Worm (Caenorhabditis elegans) whole organism, L4 larva: Measurements from ENCODE around the gene C26E6.12.

Source experiments
- D1046.2 ChIP-seq: fragments of 200-800 bp; sonication (Bioruptor generic); IDR thresholded peaks from 2 replicates; pipeline ENCODE4 v1.3.6; 2022; ENCODE audit warnings: missing genetic modification characterization, missing compliant biosample characterization
- F10B5.3 ChIP-seq: sonication (generic microtip); optimal IDR thresholded peaks from 2 replicates; lab custom pipeline; 2016; ENCODE audit warnings: mild to moderate bottlenecking, missing genetic modification characterization, missing compliant biosample characterization
- T26A8.4 ChIP-seq: fragments of 200-800 bp; sonication (Bioruptor generic); IDR thresholded peaks from 2 replicates; pipeline ENCODE4 v1.3.6; 2022; ENCODE audit warnings: missing genetic modification characterization, missing compliant biosample characterization
- Y75B8A.6 ChIP-seq: fragments of 200-800 bp; sonication (Bioruptor generic); IDR thresholded peaks from 2 replicates; pipeline ENCODE4 v1.3.6; 2022; ENCODE audit warnings: missing genetic modification reagents, missing genetic modification characterization, missing compliant biosample characterization
- aha-1 ChIP-seq: fragments of 150-350 bp; peaks from one replicate; lab custom pipeline; 2014; ENCODE audit warnings: missing biosample characterization, missing genetic modification characterization
- aly-2 ChIP-seq: sonication (generic microtip); optimal IDR thresholded peaks from 2 replicates; lab custom pipeline; 2018; ENCODE audit warnings: missing biosample characterization, missing genetic modification characterization
- ceh-44 ChIP-seq: fragments of 200-800 bp; sonication (Bioruptor generic); IDR thresholded peaks from 2 replicates; pipeline ENCODE4 v1.3.6; 2022; ENCODE audit warnings: missing genetic modification reagents, missing genetic modification characterization, missing compliant biosample characterization
- cey-2 ChIP-seq: sonication (generic microtip); optimal IDR thresholded peaks from 3 replicates; lab custom pipeline; 2017; ENCODE audit warnings: missing genetic modification characterization, mild to moderate bottlenecking, missing compliant biosample characterization, antibody characterized with exemption, borderline replicate concordance; ENCODE audit not compliant: insufficient read depth
- ctbp-1 ChIP-seq: fragments of 200-800 bp; sonication (Bioruptor generic); IDR thresholded peaks from 2 replicates; pipeline ENCODE4 v1.3.6; 2022; ENCODE audit warnings: missing genetic modification reagents, missing genetic modification characterization, missing compliant biosample characterization
- daf-16 ChIP-seq, 3 experiments: sonication (generic microtip); optimal IDR thresholded peaks; 2 replicates each; lab custom pipeline; 2016 to 2017; ENCODE audit warnings: missing genetic modification characterization in 3 of 3, missing genetic modification reagents in 3 of 3, mild to moderate bottlenecking in 2 of 3, missing compliant biosample characterization in 2 of 3, missing biosample characterization in 1 of 3, moderate library complexity in 1 of 3
- daf-8 ChIP-seq: fragments of 200-800 bp; sonication (Bioruptor generic); IDR thresholded peaks from 2 replicates; pipeline ENCODE4 v1.3.6; 2022; ENCODE audit warnings: missing genetic modification characterization, missing compliant biosample characterization
- dpl-1 ChIP-seq: fragments of 150-350 bp; optimal IDR thresholded peaks from 2 replicates; lab custom pipeline; 2014; ENCODE audit warnings: missing biosample characterization, missing genetic modification reagents, missing genetic modification characterization
- egl-43 ChIP-seq: fragments of 200-800 bp; sonication (Bioruptor generic); IDR thresholded peaks from 2 replicates; pipeline ENCODE4 v1.3.6; 2022; ENCODE audit warnings: missing genetic modification reagents, missing genetic modification characterization, missing compliant biosample characterization
- hlh-11 ChIP-seq: fragments of 200-800 bp; sonication (Bioruptor generic); optimal IDR thresholded peaks from 2 replicates; lab custom pipeline; 2018; ENCODE audit warnings: mild to moderate bottlenecking, missing genetic modification characterization, missing compliant biosample characterization
- hlh-30 ChIP-seq: sonication (generic microtip); optimal IDR thresholded peaks from 2 replicates; lab custom pipeline; 2017; ENCODE audit warnings: antibody characterized with exemption, mild to moderate bottlenecking, missing genetic modification characterization, missing compliant biosample characterization; ENCODE audit not compliant: insufficient read depth
- lin-13 ChIP-seq: fragments of 150-350 bp; optimal IDR thresholded peaks from 2 replicates; lab custom pipeline; 2014; ENCODE audit warnings: missing biosample characterization, missing genetic modification reagents, missing genetic modification characterization
- lin-15B ChIP-seq: fragments of 150-350 bp; sonication (generic microtip); optimal IDR thresholded peaks from 3 replicates; lab custom pipeline; 2014; ENCODE audit warnings: missing biosample characterization, missing genetic modification characterization
- lin-38 ChIP-seq: fragments of 200-800 bp; sonication (Bioruptor generic); IDR thresholded peaks from 2 replicates; pipeline ENCODE4 v1.3.6; 2022; ENCODE audit warnings: missing genetic modification reagents, missing genetic modification characterization, missing compliant biosample characterization
- lin-39 ChIP-seq: fragments of 150-350 bp; optimal IDR thresholded peaks from 2 replicates; lab custom pipeline; 2014; ENCODE audit warnings: missing biosample characterization, missing genetic modification reagents, missing genetic modification characterization
- madf-5 ChIP-seq, 2 experiments: fragments of 200-800 bp; sonication (Bioruptor generic); IDR thresholded peaks; 2 replicates each; pipeline ENCODE4 v1.3.6; 2022; ENCODE audit warnings: missing compliant biosample characterization in 2 of 2, missing genetic modification characterization in 2 of 2
- madf-9 ChIP-seq: fragments of 200-800 bp; sonication (Bioruptor generic); conservative IDR thresholded peaks from 2 replicates; pipeline ENCODE4 v1.3.6; 2022; ENCODE audit warnings: missing genetic modification reagents, missing genetic modification characterization, missing compliant biosample characterization
- nhr-10 ChIP-seq: fragments of 150-350 bp; optimal IDR thresholded peaks from 2 replicates; lab custom pipeline; 2014; ENCODE audit warnings: missing biosample characterization, missing genetic modification characterization
- nhr-237 ChIP-seq: sonication (generic microtip); optimal IDR thresholded peaks from 2 replicates; lab custom pipeline; 2017; ENCODE audit warnings: missing biosample characterization, missing genetic modification characterization
- nhr-41 ChIP-seq: fragments of 200-800 bp; sonication (Bioruptor generic); IDR thresholded peaks from 2 replicates; pipeline ENCODE4 v1.3.6; 2022; ENCODE audit warnings: missing genetic modification reagents, missing genetic modification characterization, missing compliant biosample characterization
- nhr-6 ChIP-seq: fragments of 150-350 bp; optimal IDR thresholded peaks from 2 replicates; lab custom pipeline; 2014; ENCODE audit warnings: missing biosample characterization, missing genetic modification characterization
- pha-4 ChIP-seq, 2 experiments: fragments of 150-350 bp in 1 of 2; fragments of 200-800 bp in 1 of 2; sonication (Bioruptor generic) in 1 of 2; IDR thresholded peaks in 1 of 2; optimal IDR thresholded peaks in 1 of 2; 2 replicates each; pipeline versions ENCODE4 v1.3.6 to Lab custom; 2014 to 2022; ENCODE audit warnings: missing genetic modification characterization in 2 of 2, missing genetic modification reagents in 2 of 2, missing biosample characterization in 1 of 2, missing compliant biosample characterization in 1 of 2
- set-16 ChIP-seq: fragments of 200-800 bp; sonication (Bioruptor generic); IDR thresholded peaks from 2 replicates; pipeline ENCODE4 v1.3.6; 2022; ENCODE audit warnings: missing genetic modification reagents, missing genetic modification characterization, missing compliant biosample characterization
- skn-1 ChIP-seq: fragments of 150-350 bp; optimal IDR thresholded peaks from 2 replicates; lab custom pipeline; 2014; ENCODE audit warnings: missing biosample characterization, missing genetic modification characterization
- spr-3 ChIP-seq: fragments of 200-800 bp; sonication (Bioruptor generic); optimal IDR thresholded peaks from 2 replicates; lab custom pipeline; 2018; ENCODE audit warnings: mild to moderate bottlenecking, missing genetic modification characterization, missing compliant biosample characterization
- unc-130 ChIP-seq: sonication (generic microtip); optimal IDR thresholded peaks from 2 replicates; lab custom pipeline; 2016; ENCODE audit warnings: missing genetic modification reagents, missing genetic modification characterization, missing compliant biosample characterization
- unc-62 ChIP-seq, 3 experiments: fragments of 150-350 bp in 1 of 3; sonication (generic microtip); optimal IDR thresholded peaks in 2 of 3; peaks in 1 of 3; 1 replicate in 1 of 3; 2 replicates in 2 of 3; lab custom pipeline; 2014 to 2017; ENCODE audit warnings: missing biosample characterization in 3 of 3, missing genetic modification characterization in 3 of 3, missing genetic modification reagents in 3 of 3, missing genotype in 1 of 3
- vab-7 ChIP-seq: fragments of 200-800 bp; sonication (Bioruptor generic); IDR thresholded peaks from 2 replicates; pipeline ENCODE4 v1.3.6; 2022; ENCODE audit warnings: missing genetic modification reagents, missing genetic modification characterization, missing compliant biosample characterization
- zfp-2 ChIP-seq: sonication (generic microtip); optimal IDR thresholded peaks from 2 replicates; lab custom pipeline; 2016; ENCODE audit warnings: mild to moderate bottlenecking, missing genetic modification characterization, missing compliant biosample characterization
- ztf-7 ChIP-seq: fragments of 150-350 bp; optimal IDR thresholded peaks from 2 replicates; lab custom pipeline; 2014; ENCODE audit warnings: missing biosample characterization, missing genetic modification characterization

The C26E6.12 gene

ce11 chrIII:4961281-4961680 is 29.2 kb upstream of the C26E6.12 start (continued):
- peak; percentile 58 for TF ChIP-seq aha-1
- TF ChIP-seq lin-13 (GFP tag; lab: Kevin White, UChicago), result no peak
- no peak for TF ChIP-seq skn-1 (tag; lab: Kevin White, UChicago)
- no peak for TF ChIP-seq vab-7 (GFP tag; lab: Robert Waterston, UW)

DNA sequence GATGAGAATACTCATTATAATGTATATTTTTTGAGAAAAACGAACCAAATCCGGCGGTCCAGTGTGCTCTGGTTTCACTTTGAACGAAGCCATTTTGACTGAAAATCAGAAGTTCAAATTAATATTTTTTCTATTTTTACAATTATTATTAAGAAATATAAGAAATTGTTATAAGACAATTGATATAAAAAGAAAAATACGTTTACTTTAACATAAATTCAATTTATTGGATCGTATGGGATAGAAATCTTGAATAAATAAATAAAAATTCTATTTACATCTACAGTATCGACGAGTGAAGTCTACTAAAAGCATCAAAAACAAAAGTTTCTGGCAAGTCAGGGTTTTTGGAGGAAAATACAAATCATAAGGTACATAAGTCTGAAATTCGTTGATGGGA is 28.2 kb upstream of the C26E6.12 start, which contains the start of gene C27F2.4:
Gene C27F2.4, minus strand, starts transcription at position 101 of the 400 bp plus-strand sequence.
- no peak for TF ChIP-seq T26A8.4 (GFP tag; lab: Robert Waterston, UW)
- no peak for TF ChIP-seq hlh-30 (tag; lab: Kevin White, UChicago)
- TF ChIP-seq nhr-10, result no peak
- no peak for TF ChIP-seq zfp-2 (tag; lab: Kevin White, UChicago)
- TF ChIP-seq madf-9 (GFP tag; lab: Robert Waterston, UW), result no peak
- no peak for TF ChIP-seq skn-1 (tag; lab: Kevin White, UChicago)
- TF ChIP-seq lin-39 (tag; lab: Kevin White, UChicago), result no peak
- no peak for TF ChIP-seq Y75B8A.6
- no peak for TF ChIP-seq madf-5 (GFP tag; IDR thresholded peaks at IDR 0.05; lab: Robert Waterston, UW)
- TF ChIP-seq F10B5.3 (tag; lab: Kevin White, UChicago), result no peak
- TF ChIP-seq egl-43 (GFP tag; lab: Robert Waterston, UW), result no peak
- no peak for TF ChIP-seq dpl-1 (GFP tag; lab: Kevin White, UChicago)
- TF ChIP-seq aly-2, result no peak
- TF ChIP-seq nhr-6 (tag; lab: Kevin White, UChicago), result no peak
- no peak for TF ChIP-seq ztf-7 (tag; lab: Kevin White, UChicago)
- TF ChIP-seq ceh-44 (GFP tag; lab: Robert Waterston, UW), result no peak
- TF ChIP-seq, all 104 proteins: peak for 0

DNA sequence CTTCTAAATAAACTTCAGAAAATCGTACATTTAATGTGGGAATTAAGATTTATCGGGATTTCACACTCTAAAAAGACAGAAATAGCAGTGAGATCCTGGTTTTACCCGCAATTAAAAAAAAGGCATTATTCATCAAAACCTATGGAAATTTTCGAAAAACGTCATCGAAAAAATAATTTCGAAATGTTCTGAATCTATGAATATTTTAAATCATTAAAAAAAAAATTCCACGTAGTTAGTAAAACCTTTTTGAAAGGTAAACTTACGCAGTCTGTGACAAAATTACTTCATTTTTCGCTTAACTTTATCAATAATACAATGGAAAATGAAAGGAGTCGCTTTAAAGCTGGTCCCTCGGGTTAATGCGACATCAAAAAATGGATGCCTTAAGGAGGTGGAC is 24.5 kb upstream of the C26E6.12 start, which contains the start of gene C26E6.1:
Gene C26E6.1, plus strand, starts transcription at position 301 of the 400 bp plus-strand sequence.
- TF ChIP-seq unc-62 (GFP tag; optimal IDR thresholded peaks at IDR 0.05 in 1 of 2; lab: Kevin White, UChicago) (peak in 1 of 2 experiments; percentile 25), unc-62 (tag; optimal IDR thresholded peaks at IDR 0.05; lab: Kevin White, UChicago) (no peak), D1046.2 (GFP tag; lab: Robert Waterston, UW) (no peak)

- no peak for TF ChIP-seq pha-4 (GFP tag; IDR thresholded peaks at IDR 0.05; lab: Robert Waterston, UW)
- no peak for TF ChIP-seq pha-4 (tag; optimal IDR thresholded peaks at IDR 0.05; lab: Kevin White, UChicago)
- TF ChIP-seq unc-130 (GFP tag; lab: Kevin White, UChicago), result no peak
- no peak for TF ChIP-seq nhr-41
- TF ChIP-seq egl-43 (GFP tag; lab: Robert Waterston, UW), result no peak
- no peak for TF ChIP-seq cey-2
- TF ChIP-seq lin-38 (GFP tag; lab: Robert Waterston, UW), result no peak
- TF ChIP-seq spr-3, result no peak
- TF ChIP-seq lin-15B (tag; lab: Kevin White, UChicago), result no peak
- no peak for TF ChIP-seq aha-1
- TF ChIP-seq ctbp-1 (GFP tag; lab: Robert Waterston, UW), result no peak
- TF ChIP-seq ztf-7 (tag; lab: Kevin White, UChicago), result no peak
Measured at ce11 chrIII:4952970-4953369, 20.9 kb upstream of the C26E6.12 start.

DNA sequence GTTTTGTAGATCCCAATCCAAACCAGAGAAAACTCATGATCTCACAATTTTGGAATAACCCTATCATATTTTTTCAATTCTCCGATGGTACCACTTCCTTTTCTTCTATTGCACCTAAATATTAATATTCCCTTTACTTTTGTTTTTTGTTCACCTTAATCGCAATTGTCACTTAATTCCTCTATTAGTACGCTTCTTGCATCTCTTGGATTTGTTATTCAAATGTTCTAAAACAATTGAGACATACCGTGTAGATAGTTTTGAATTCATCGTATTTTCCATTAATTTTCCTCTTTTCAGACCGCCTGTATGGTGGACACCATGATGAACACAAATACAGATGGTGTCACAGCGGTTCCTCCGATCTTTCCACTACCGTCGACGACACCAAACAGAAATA is 19.8 kb upstream of the C26E6.12 start, which contains the start of gene flh-2:
Gene flh-2, plus strand, starts transcription at position 301 of the 400 bp plus-strand sequence.
- TF ChIP-seq madf-5 (GFP tag; IDR thresholded peaks at IDR 0.05; lab: Robert Waterston, UW) (no peak), nhr-237 (no peak)

DNA sequence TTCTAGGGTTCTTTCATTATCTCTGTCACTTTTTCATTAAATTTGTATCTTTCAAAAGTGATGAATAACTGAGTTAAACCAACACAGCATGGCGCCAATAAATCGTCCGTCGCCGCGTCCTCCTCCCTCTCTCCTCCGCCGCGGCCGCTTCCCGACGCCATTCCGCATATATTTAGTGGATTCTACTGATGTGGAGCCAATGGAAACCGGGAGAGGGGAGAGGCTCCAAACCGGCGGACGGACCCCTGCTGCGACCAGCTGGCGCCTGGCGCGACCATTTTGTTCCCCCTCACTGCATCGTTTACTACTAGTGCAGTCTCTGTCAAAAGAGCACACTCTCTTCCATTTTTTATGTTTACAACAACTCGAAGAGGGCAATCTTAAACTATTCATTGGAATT is 19.2 kb upstream of the C26E6.12 start:
- TF ChIP-seq T26A8.4 (GFP tag; lab: Robert Waterston, UW) (no peak), egl-43 (GFP tag; lab: Robert Waterston, UW) (0 out of 2 replicates have a peak, but pooled peaks have one; percentile 23), daf-16 (GFP tag; optimal IDR thresholded peaks at IDR 0.05; lab: Kevin White, UChicago) (peak in 1 of 2 experiments; percentile 67), daf-16 (tag; optimal IDR thresholded peaks at IDR 0.05; lab: Kevin White, UChicago) (peak; percentile 12), daf-8 (GFP tag; lab: Robert Waterston, UW) (no peak), aha-1 (peak; percentile 66), set-16 (peak; percentile 92), hlh-11 (peak; percentile 26)
